Worm (Caenorhabditis elegans) whole organism, L3 larva: ENCODE data around the gene spp-4.

Source experiments
- aly-2 ChIP-seq: fragments of 150-350 bp; optimal IDR thresholded peaks from 2 replicates; lab custom pipeline; 2014; ENCODE audit warnings: missing biosample characterization, missing genetic modification characterization
- ama-1 ChIP-seq: fragments of 150-350 bp; optimal IDR thresholded peaks from 2 replicates; lab custom pipeline; 2018
- ceh-28 ChIP-seq: fragments of 150-350 bp; optimal IDR thresholded peaks from 2 replicates; lab custom pipeline; 2014; ENCODE audit warnings: missing biosample characterization, missing genetic modification reagents, missing genetic modification characterization
- daf-12 ChIP-seq: fragments of 150-350 bp; optimal IDR thresholded peaks from 2 replicates; lab custom pipeline; 2014; ENCODE audit warnings: missing biosample characterization, missing genetic modification reagents, missing genetic modification characterization
- fos-1 ChIP-seq: fragments of 150-350 bp; optimal IDR thresholded peaks from 2 replicates; lab custom pipeline; 2014; ENCODE audit warnings: missing biosample characterization, missing genetic modification characterization
- mdl-1 ChIP-seq: fragments of 150-350 bp; optimal IDR thresholded peaks from 2 replicates; lab custom pipeline; 2014; ENCODE audit warnings: missing biosample characterization, missing genetic modification characterization
- nhr-11 ChIP-seq: fragments of 150-350 bp; optimal IDR thresholded peaks from 2 replicates; lab custom pipeline; 2014; ENCODE audit warnings: missing biosample characterization, missing genetic modification characterization
- nhr-23 ChIP-seq: fragments of 150-350 bp; optimal IDR thresholded peaks from 2 replicates; lab custom pipeline; 2014; ENCODE audit warnings: missing biosample characterization, missing genetic modification reagents, missing genetic modification characterization
- nhr-28 ChIP-seq: fragments of 150-350 bp; optimal IDR thresholded peaks from 2 replicates; lab custom pipeline; 2014; ENCODE audit warnings: missing biosample characterization, missing genetic modification characterization
- nhr-76 ChIP-seq: fragments of 150-350 bp; sonication (generic microtip); optimal IDR thresholded peaks from 5 replicates; lab custom pipeline; 2014; ENCODE audit warnings: missing biosample characterization, missing genetic modification characterization
- nhr-77 ChIP-seq: fragments of 150-350 bp; optimal IDR thresholded peaks from 2 replicates; lab custom pipeline; 2014; ENCODE audit warnings: missing biosample characterization, missing genetic modification characterization
- snpc-4 ChIP-seq: fragments of 150-350 bp; optimal IDR thresholded peaks from 2 replicates; lab custom pipeline; 2014; ENCODE audit warnings: missing biosample characterization, missing genetic modification characterization
- unc-62 ChIP-seq: fragments of 150-350 bp; sonication (generic microtip); optimal IDR thresholded peaks from 4 replicates; lab custom pipeline; 2014; ENCODE audit warnings: missing biosample characterization, missing genetic modification reagents, missing genetic modification characterization
- zag-1 ChIP-seq: fragments of 150-350 bp; optimal IDR thresholded peaks from 2 replicates; lab custom pipeline; 2014; ENCODE audit warnings: missing biosample characterization, missing genetic modification characterization

DNA sequence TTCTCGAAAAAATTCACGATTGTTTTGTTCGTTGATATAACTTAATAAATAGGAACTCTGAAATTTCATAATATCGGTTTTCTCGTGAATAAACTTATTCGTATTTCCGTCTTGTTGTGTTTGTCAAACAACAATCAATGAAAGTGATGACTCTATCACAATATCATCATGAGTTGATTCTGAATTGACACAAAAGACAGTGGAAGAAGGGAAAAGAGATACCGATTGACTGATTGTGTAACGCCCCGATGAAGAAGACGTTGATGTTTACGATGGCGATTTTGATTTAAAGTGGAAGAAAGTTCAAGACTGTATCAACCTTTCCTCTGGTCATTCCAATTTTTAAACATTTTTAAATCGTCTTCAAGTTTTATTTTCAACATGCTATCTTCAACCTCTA, 11.0 kb upstream of the spp-4 start, which contains the start of gene ttr-59:
- no peak for TF ChIP-seq nhr-11
- no peak for TF ChIP-seq mdl-1 (tag; lab: Kevin White, UChicago)
- no peak for TF ChIP-seq ama-1 (lab: Kevin White, UChicago)
- no peak for TF ChIP-seq ceh-28
- TF ChIP-seq nhr-76 (tag; lab: Kevin White, UChicago): no peak
- TF ChIP-seq aly-2 (tag; lab: Kevin White, UChicago): no peak
- no peak for TF ChIP-seq nhr-28 (tag; lab: Kevin White, UChicago)
- TF ChIP-seq zag-1 (tag; lab: Kevin White, UChicago): no peak
- no peak for TF ChIP-seq fos-1 (tag; lab: Kevin White, UChicago)
- no peak for TF ChIP-seq unc-62 (GFP tag; lab: Kevin White, UChicago)
- no peak for TF ChIP-seq snpc-4 (tag; lab: Kevin White, UChicago)
- no peak for TF ChIP-seq daf-12
- TF ChIP-seq nhr-23 (tag; lab: Kevin White, UChicago): peak; percentile 51
- TF ChIP-seq nhr-77 (tag; lab: Kevin White, UChicago): no peak
